Fruit fly (Drosophila melanogaster): ENCODE data around the gene Mur18B.

Gene Mur18B

DNA sequence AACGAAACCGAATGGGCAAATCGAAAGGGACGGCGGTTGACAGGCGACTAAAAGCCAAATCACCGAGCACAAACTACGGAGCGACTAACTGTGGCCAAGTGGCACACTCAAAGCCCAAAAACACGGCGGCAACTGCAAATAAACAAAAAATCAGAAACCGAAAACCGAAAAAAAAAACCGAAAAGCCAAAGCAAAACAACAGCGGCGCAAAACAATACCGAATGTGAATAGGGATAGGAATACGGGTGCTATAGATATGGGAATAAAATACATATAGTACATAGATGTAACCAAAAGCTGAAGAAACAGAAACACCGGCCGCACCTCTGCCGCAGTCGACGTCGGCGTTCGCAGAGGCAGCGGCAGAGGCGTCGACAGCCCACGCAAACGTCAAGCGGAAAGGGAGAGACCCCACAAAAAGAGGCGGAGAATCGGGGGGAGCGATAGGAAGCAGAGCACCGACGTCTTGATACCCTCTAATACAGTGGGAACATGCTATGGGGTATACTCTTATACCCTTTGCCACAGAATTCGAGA lies 46.0 kb upstream of the Mur18B start, which contains the start of gene RhoGAP18B:
RhoGAP18B (minus strand) TSS at position 51 of the 537 bp plus-strand sequence.
- TF ChIP-seq CG10348 (GFP tag; IDR thresholded peaks at IDR 0.05) = no peak
- no peak for TF ChIP-seq CG34367 (tag; optimal IDR thresholded peaks at IDR 0.05)
- no peak for TF ChIP-seq CG8159 (tag; optimal IDR thresholded peaks at IDR 0.05)
- TF ChIP-seq gl (tag; optimal IDR thresholded peaks at IDR 0.05) = no peak
- TF ChIP-seq CG32121 (GFP tag; IDR thresholded peaks at IDR 0.05) = no peak
- TF ChIP-seq CG12605 (GFP tag; IDR thresholded peaks at IDR 0.05) = no peak
- TF ChIP-seq CG9948 (tag; optimal IDR thresholded peaks at IDR 0.05) = no peak
- no peak for TF ChIP-seq Pif1A (GFP tag; optimal IDR thresholded peaks at IDR 0.05)
- TF ChIP-seq Ets98B (GFP tag; IDR thresholded peaks at IDR 0.05) = no peak
- no peak for TF ChIP-seq fd96Ca (GFP tag; IDR thresholded peaks at IDR 0.05)
- TF ChIP-seq CG13204 (GFP tag; optimal IDR thresholded peaks at IDR 0.05) = no peak
- TF ChIP-seq D1 (tag; optimal IDR thresholded peaks at IDR 0.05) = no peak
- TF ChIP-seq CG4496 (GFP tag; IDR thresholded peaks at IDR 0.05) = no peak

DNA sequence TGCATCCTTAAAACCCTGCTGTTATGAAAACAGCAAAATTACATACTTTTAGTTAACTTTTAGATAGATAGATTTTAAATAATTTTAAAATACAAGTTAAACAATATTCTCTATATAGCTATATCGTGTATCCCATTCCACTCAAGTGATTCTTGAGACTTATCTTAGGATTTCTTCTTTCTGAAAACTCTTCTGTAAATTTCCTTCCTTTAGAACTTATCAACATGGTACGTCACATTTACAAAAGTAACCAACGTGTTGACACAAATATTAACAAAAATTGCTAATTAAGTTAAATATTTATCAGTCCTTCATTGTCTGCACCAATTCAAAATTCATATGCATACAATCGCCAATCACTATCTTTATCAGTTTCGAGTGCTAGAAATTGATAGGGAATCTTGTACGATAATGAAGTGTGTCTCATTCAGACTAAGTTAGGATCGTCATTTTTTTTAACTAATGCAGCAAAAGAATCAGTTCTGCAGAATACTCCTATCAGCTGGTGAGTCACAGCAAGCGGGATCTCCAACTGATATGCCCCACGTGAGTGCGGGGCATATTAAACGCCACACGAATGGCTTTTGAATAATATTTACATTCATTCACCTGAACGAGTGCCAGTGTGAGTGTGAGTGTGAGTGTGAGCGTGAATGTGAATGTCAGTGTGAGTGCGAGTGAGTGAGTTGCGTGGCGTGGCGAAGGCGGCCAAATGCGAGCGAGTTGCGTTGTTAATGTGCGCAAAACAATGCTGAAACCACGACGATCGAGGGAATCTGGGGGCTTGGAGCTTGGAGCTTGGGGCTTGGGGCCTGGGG lies 45.3 kb upstream of the Mur18B start:
- TF ChIP-seq fd96Ca (GFP tag; IDR thresholded peaks at IDR 0.05) = 0 out of 3 replicates have a peak, but pooled peaks have one; percentile 6
- TF ChIP-seq EcR (GFP tag; optimal IDR thresholded peaks at IDR 0.05) = peak; percentile 46
- TF ChIP-seq CG34367 (tag; optimal IDR thresholded peaks at IDR 0.05) = no peak
- TF ChIP-seq CG13204 (GFP tag; optimal IDR thresholded peaks at IDR 0.05) = peak; percentile 35

DNA sequence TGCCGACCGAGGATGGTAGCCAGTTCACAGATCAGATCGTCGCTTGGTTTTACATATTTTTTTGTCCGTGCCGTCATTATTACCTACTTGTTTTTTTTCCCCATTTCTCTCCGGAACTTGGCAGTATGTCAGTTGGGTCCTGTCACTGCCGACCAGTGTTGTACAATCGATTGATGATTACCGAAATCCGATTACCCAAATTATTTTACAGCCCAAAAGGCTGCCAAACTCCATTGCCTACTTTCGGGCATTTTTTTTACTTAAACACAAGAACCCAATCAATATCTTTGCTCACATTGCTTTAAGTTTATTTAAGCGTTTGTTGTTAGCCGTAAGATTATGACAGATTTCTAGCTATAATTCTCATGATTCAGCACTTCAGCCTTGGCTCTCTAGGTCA lies 42.3 kb upstream of the Mur18B start, which contains the start of gene Inx5:
Inx5 (minus strand) TSS at position 93 of the 400 bp plus-strand sequence.
- TF ChIP-seq CG17806 (tag; optimal IDR thresholded peaks at IDR 0.05) (no peak), Snoo (tag; optimal IDR thresholded peaks at IDR 0.05) (no peak), CG10348 (GFP tag; IDR thresholded peaks at IDR 0.05) (no peak), CG9948 (tag; optimal IDR thresholded peaks at IDR 0.05) (no peak), EcR (GFP tag; optimal IDR thresholded peaks at IDR 0.05) (no peak), rn (GFP tag; IDR thresholded peaks at IDR 0.05) (no peak), CG4496 (GFP tag; IDR thresholded peaks at IDR 0.05) (no peak), CG12605 (GFP tag; IDR thresholded peaks at IDR 0.05) (no peak), fd96Ca (GFP tag; IDR thresholded peaks at IDR 0.05) (no peak), CG8301 (tag; optimal IDR thresholded peaks at IDR 0.05) (no peak), gl (tag; optimal IDR thresholded peaks at IDR 0.05) (no peak), CG14655 (GFP tag; optimal IDR thresholded peaks at IDR 0.05) (no peak), CG13204 (GFP tag; optimal IDR thresholded peaks at IDR 0.05) (no peak), CG34367 (tag; optimal IDR thresholded peaks at IDR 0.05) (no peak), Pif1A (GFP tag; optimal IDR thresholded peaks at IDR 0.05) (no peak), CG32121 (GFP tag; IDR thresholded peaks at IDR 0.05) (no peak), Ets98B (GFP tag; IDR thresholded peaks at IDR 0.05) (no peak), Pif1B (GFP tag; optimal IDR thresholded peaks at IDR 0.05) (no peak), CG8159 (tag; optimal IDR thresholded peaks at IDR 0.05) (no peak), D1 (tag; optimal IDR thresholded peaks at IDR 0.05) (no peak)

DNA sequence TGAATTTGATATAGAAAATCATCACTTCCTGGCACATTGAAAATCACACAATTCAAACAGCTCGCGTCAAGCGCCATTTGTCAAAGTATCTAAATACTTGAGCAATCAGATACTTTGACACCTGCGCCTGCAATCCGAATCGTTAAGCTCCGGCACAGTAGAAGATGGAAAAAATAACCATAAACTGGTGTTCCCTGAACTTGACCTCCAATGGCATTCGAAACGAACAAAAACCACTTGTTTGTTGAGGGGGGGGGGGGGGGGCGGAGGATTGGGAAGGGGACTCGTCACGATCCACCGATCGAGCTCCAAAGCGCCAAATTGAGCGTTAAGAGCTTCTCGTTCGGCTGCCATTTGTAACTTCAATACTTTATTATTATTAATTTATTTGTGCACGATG lies 41.1 kb upstream of the Mur18B start:
- peak; percentile 5 for TF ChIP-seq EcR (GFP tag; optimal IDR thresholded peaks at IDR 0.05)
- TF ChIP-seq CG10348 (GFP tag; IDR thresholded peaks at IDR 0.05) = no peak

DNA sequence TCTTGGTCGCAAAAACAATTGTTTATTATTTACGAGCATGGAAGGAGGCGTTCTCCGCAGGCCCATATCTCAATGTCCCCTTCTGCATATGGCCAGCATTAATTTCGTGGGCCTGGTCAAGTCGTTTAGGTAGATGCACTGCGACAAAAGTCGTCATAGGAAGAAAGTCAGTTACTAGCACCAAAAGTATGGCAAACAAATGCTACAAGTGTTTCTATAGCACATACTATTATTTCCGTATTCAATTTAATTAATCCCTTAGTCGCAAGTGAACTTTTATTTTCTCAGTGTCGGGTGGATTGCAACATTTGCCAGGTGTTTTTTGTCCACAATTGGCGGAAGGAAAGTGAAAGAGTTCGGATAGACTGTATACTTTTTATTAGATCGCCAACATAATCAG lies 40.1 kb upstream of the Mur18B start:
- peak; percentile 67 for TF ChIP-seq CG8159 (tag; optimal IDR thresholded peaks at IDR 0.05)
- TF ChIP-seq CG15710 (tag; optimal IDR thresholded peaks at IDR 0.05) = peak; percentile 50
- TF ChIP-seq CG9948 (tag; optimal IDR thresholded peaks at IDR 0.05) = peak; percentile 58
- no peak for TF ChIP-seq D1 (tag; optimal IDR thresholded peaks at IDR 0.05)
- TF ChIP-seq CG13204 (GFP tag; optimal IDR thresholded peaks at IDR 0.05) = no peak
- peak; percentile 41 for TF ChIP-seq Ets98B (GFP tag; IDR thresholded peaks at IDR 0.05)
- TF ChIP-seq CG4496 (GFP tag; IDR thresholded peaks at IDR 0.05) = peak; percentile 66
- no peak for TF ChIP-seq CG10348 (GFP tag; IDR thresholded peaks at IDR 0.05)
- peak; percentile 77 for TF ChIP-seq fd96Ca (GFP tag; IDR thresholded peaks at IDR 0.05)
- TF ChIP-seq Pif1A (GFP tag; optimal IDR thresholded peaks at IDR 0.05) = peak; percentile 51
- peak; percentile 23; the same call in 1 of the 2 replicates for TF ChIP-seq CG32121 (GFP tag; IDR thresholded peaks at IDR 0.05)
- TF ChIP-seq Snoo (tag; optimal IDR thresholded peaks at IDR 0.05) = no peak
- peak; percentile 36; the same call in 1 of the 2 replicates for TF ChIP-seq rn (GFP tag; IDR thresholded peaks at IDR 0.05)
- TF ChIP-seq CG34367 (tag; optimal IDR thresholded peaks at IDR 0.05) = peak; percentile 61
- TF ChIP-seq CG8301 (tag; optimal IDR thresholded peaks at IDR 0.05) = peak; percentile 38
- TF ChIP-seq gl (tag; optimal IDR thresholded peaks at IDR 0.05) = peak; percentile 36
- TF ChIP-seq CG14655 (GFP tag; optimal IDR thresholded peaks at IDR 0.05) = peak; percentile 70
- TF ChIP-seq Pif1B (GFP tag; optimal IDR thresholded peaks at IDR 0.05) = peak; percentile 37
- TF ChIP-seq EcR (GFP tag; optimal IDR thresholded peaks at IDR 0.05) = no peak
- TF ChIP-seq CG12605 (GFP tag; IDR thresholded peaks at IDR 0.05) = peak; percentile 33; the same call in 1 of the 2 replicates
- peak; percentile 71 for TF ChIP-seq CG17806 (tag; optimal IDR thresholded peaks at IDR 0.05)

DNA sequence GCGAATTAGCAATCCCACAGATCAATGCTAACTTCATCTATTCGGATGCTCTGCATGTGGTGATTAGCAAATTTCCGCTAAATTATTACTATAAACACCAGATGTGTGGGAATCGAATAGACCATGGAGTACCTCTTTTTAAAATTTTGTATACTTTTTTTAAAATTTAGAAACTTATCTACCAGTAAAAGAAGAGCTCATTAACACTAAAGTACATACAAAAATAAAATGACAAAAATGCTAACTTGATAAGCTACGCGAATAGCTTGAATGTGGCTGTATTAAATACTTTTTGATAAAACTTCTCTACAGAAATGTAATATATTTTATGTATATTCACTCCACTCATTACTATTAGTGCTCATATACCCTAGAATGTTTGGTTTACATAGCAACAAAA lies 39.0 kb upstream of the Mur18B start:
- TF ChIP-seq CG34367 (tag; optimal IDR thresholded peaks at IDR 0.05) = no peak
- no peak for TF ChIP-seq CG12605 (GFP tag; IDR thresholded peaks at IDR 0.05)
- TF ChIP-seq Snoo (tag; optimal IDR thresholded peaks at IDR 0.05) = no peak
